Fruit fly (Drosophila melanogaster): ENCODE data around the gene Spase22-23.

Spase22-23 gene

DNA sequence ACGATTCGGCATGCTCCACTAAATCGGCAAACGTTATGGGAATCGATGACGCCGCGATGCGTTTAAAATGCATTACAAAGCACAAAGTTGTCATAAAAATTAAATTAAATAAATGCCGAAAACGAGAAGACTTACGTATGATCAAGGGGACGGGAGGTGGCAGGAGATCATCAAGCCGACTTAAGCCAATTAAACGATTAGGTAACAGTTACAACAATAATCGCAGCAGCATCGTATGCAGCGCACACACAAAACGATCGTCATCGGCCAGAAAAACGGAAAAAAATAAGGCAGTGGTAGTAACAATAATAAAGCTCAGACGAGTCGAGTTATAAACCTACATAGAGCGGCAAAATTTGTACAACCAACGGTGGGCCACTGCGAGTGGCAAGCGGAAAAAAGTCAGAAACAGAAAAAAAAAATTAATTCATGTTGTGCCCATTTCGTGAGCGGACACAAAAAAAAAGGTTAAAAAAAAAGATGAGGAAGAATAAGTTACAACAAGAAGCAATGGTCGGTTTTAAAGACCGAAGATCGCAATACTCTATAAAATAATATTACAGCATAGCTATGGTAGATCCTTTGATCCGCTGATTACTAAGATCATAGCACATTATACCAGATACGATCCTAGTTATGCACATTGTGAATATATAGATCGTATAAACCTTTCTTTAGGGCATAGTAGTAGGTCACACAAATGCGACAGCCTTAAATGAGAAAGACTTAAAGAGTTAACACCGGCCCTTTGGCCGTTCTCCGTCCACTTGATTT, 23.3 kb downstream of the Spase22-23 start (continued):
- TF ChIP-seq CG4282 (GFP tag; optimal IDR thresholded peaks at IDR 0.05) (no peak), wek (GFP tag; optimal IDR thresholded peaks at IDR 0.05) (peak; percentile 36), Asciz (GFP tag; optimal IDR thresholded peaks at IDR 0.05) (peak; percentile 21), Trl (optimal IDR thresholded peaks at IDR 0.05) (no peak), Trl (GFP tag; optimal IDR thresholded peaks at IDR 0.05) (peak; percentile 15), Hr3 (GFP tag; optimal IDR thresholded peaks at IDR 0.05) (peak; percentile 35), CG8359 (GFP tag; optimal IDR thresholded peaks at IDR 0.05; ENCODE audit: borderline replicate concordance) (no peak), CG31441 (GFP tag; IDR thresholded peaks at IDR 0.05) (peak; percentile 50; the same call in 1 of the 2 replicates), bigmax (GFP tag; optimal IDR thresholded peaks at IDR 0.05) (no peak), Sox100B (GFP tag; optimal IDR thresholded peaks at IDR 0.05) (peak; percentile 56), dmrt99B (tag; optimal IDR thresholded peaks at IDR 0.05) (peak; percentile 85), CG12391 (tag; optimal IDR thresholded peaks at IDR 0.05) (peak; percentile 55), gcm (GFP tag; optimal IDR thresholded peaks at IDR 0.05) (peak; percentile 5), nmo (GFP tag; optimal IDR thresholded peaks at IDR 0.05) (peak; percentile 64), CG1024 (GFP tag; IDR thresholded peaks at IDR 0.05) (no peak), chinmo (GFP tag; IDR thresholded peaks at IDR 0.05; ENCODE audit: partially characterized antibody) (no peak), abd-A (tag; optimal IDR thresholded peaks at IDR 0.05) (no peak), usp (GFP tag; optimal IDR thresholded peaks at IDR 0.05) (no peak), CG3407 (GFP tag; optimal IDR thresholded peaks at IDR 0.05) (peak; percentile 27), CG30403 (GFP tag; optimal IDR thresholded peaks at IDR 0.05) (peak; percentile 31), gce (GFP tag; IDR thresholded peaks at IDR 0.05) (peak; percentile 61; the same call in 1 of the 3 replicates), Blimp-1 (GFP tag; optimal IDR thresholded peaks at IDR 0.05) (peak; percentile 78), sna (GFP tag; IDR thresholded peaks at IDR 0.05; ENCODE audit: partially characterized antibody) (no peak), ham (GFP tag; IDR thresholded peaks at IDR 0.05) (no peak), CG4730 (GFP tag; IDR thresholded peaks at IDR 0.05) (peak; percentile 6; the same call in 1 of the 2 replicates), Oaz (GFP tag; IDR thresholded peaks at IDR 0.05) (peak; percentile 36; the same call in 1 of the 2 replicates), Sin3A (optimal IDR thresholded peaks at IDR 0.05) (no peak), CG12236 (GFP tag; optimal IDR thresholded peaks at IDR 0.05) (peak; percentile 7), prd (optimal IDR thresholded peaks at IDR 0.05) (no peak), prd (GFP tag; IDR thresholded peaks at IDR 0.05) (peak; percentile 41; the same call in 1 of the 3 replicates), fd3F (GFP tag; optimal IDR thresholded peaks at IDR 0.05) (no peak), zen2 (GFP tag; IDR thresholded peaks at IDR 0.05; ENCODE audit: partially characterized antibody) (no peak), onecut (GFP tag; IDR thresholded peaks at IDR 0.05) (peak; percentile 64), Gsc (GFP tag; IDR thresholded peaks at IDR 0.05) (no peak), hkb (optimal IDR thresholded peaks at IDR 0.05) (no peak), hkb (GFP tag; IDR thresholded peaks at IDR 0.05) (peak; percentile 65), Scr (GFP tag; IDR thresholded peaks at IDR 0.05; ENCODE audit: partially characterized antibody) (no peak), unpg (GFP tag; optimal IDR thresholded peaks at IDR 0.05) (peak; percentile 60), nerfin-1 (tag; optimal IDR thresholded peaks at IDR 0.05) (peak; percentile 59), HHEX (GFP tag; optimal IDR thresholded peaks at IDR 0.05) (peak; percentile 21), CG15696 (tag; optimal IDR thresholded peaks at IDR 0.05) (no peak), Fer3 (tag; optimal IDR thresholded peaks at IDR 0.05) (peak; percentile 49), CoRest (tag; optimal IDR thresholded peaks at IDR 0.05) (peak; percentile 60), HLH3B (GFP tag; IDR thresholded peaks at IDR 0.05) (peak; percentile 79), Meics (GFP tag; optimal IDR thresholded peaks at IDR 0.05) (peak; percentile 9), CG15479 (GFP tag; optimal IDR thresholded peaks at IDR 0.05) (no peak), slbo (GFP tag; IDR thresholded peaks at IDR 0.05) (no peak), CG33213 (GFP tag; optimal IDR thresholded peaks at IDR 0.05) (no peak), CG11723 (GFP tag; optimal IDR thresholded peaks at IDR 0.05) (peak; percentile 16)
